Fruit fly (Drosophila melanogaster) whole organism, embryonic: ENCODE data around the gene CG5937.
A peak's percentile ranks its signal among the peaks of the same experiment; 100 is the strongest.

ENCODE experiments used
- CG10431 ChIP-seq: fragments of 200-800 bp; sonication (Bioruptor generic); optimal IDR thresholded peaks from 3 replicates; lab custom pipeline; 2018; ENCODE audit warnings: missing biosample characterization, mild to moderate bottlenecking, missing genetic modification characterization
- CG10654 ChIP-seq: fragments of 200-800 bp; sonication (Bioruptor generic); optimal IDR thresholded peaks from 2 replicates; lab custom pipeline; 2016; ENCODE audit warnings: missing biosample characterization, missing genetic modification characterization
- CG11093 ChIP-seq: fragments of 200-800 bp; sonication (Bioruptor generic); IDR thresholded peaks from 3 replicates; pipeline ENCODE4 v1.3.6; 2022; ENCODE audit warnings: missing biosample characterization, missing genetic modification characterization
- CG12104 ChIP-seq: fragments of 200-800 bp; sonication (Bioruptor generic); optimal IDR thresholded peaks from 3 replicates; lab custom pipeline; 2016; ENCODE audit warnings: missing biosample characterization, missing genetic modification characterization
- CG1233 ChIP-seq: fragments of 200-800 bp; sonication (Bioruptor generic); optimal IDR thresholded peaks from 4 replicates; lab custom pipeline; 2018; ENCODE audit warnings: missing biosample characterization, mild to moderate bottlenecking, missing genetic modification characterization
- CG13287 ChIP-seq: fragments of 200-800 bp; sonication (Bioruptor generic); IDR thresholded peaks from 2 replicates; pipeline ENCODE4 v1.3.6; 2022; ENCODE audit warnings: missing biosample characterization, missing genetic modification characterization; ENCODE audit not compliant: partially characterized antibody
- CG14860 ChIP-seq: fragments of 200-800 bp; sonication (Bioruptor generic); IDR thresholded peaks from 3 replicates; pipeline ENCODE4 v1.3.6; 2022; ENCODE audit warnings: missing biosample characterization, missing genetic modification characterization; ENCODE audit not compliant: partially characterized antibody
- CG18011 ChIP-seq: fragments of 200-800 bp; sonication (Bioruptor generic); optimal IDR thresholded peaks from 2 replicates; lab custom pipeline; 2017; ENCODE audit warnings: missing biosample characterization, missing genetic modification characterization, mild to moderate bottlenecking, moderate library complexity, missing genotype
- CG18262 ChIP-seq: fragments of 200-800 bp; optimal IDR thresholded peaks from 3 replicates; lab custom pipeline; 2019; ENCODE audit warnings: missing biosample characterization, mild to moderate bottlenecking, missing genetic modification characterization, moderate library complexity
- CG18764 ChIP-seq: fragments of 200-800 bp; sonication (Bioruptor generic); optimal IDR thresholded peaks from 3 replicates; lab custom pipeline; 2016; ENCODE audit warnings: missing biosample characterization, missing genetic modification characterization
- CG2120 ChIP-seq: fragments of 200-800 bp; sonication (Bioruptor generic); optimal IDR thresholded peaks from 3 replicates; lab custom pipeline; 2016; ENCODE audit warnings: missing biosample characterization, missing genetic modification characterization
- CG2889 ChIP-seq: fragments of 200-800 bp; sonication (Bioruptor generic); IDR thresholded peaks from 3 replicates; pipeline ENCODE4 v1.3.6; 2022; ENCODE audit warnings: missing biosample characterization, missing genetic modification characterization
- CG30403 ChIP-seq: fragments of 200-800 bp; sonication (Bioruptor generic); optimal IDR thresholded peaks from 3 replicates; lab custom pipeline; 2016; ENCODE audit warnings: missing biosample characterization, missing genetic modification characterization
- CG31224 ChIP-seq: fragments of 200-800 bp; sonication (Bioruptor generic); IDR thresholded peaks from 2 replicates; pipeline ENCODE4 v1.3.6; 2022; ENCODE audit warnings: missing biosample characterization, missing genetic modification characterization
- CG32532 ChIP-seq: fragments of 200-800 bp; sonication (Bioruptor generic); IDR thresholded peaks from 2 replicates; pipeline ENCODE4 v1.3.6; 2022; ENCODE audit warnings: missing biosample characterization, missing genetic modification characterization
- CG42726 ChIP-seq: fragments of 200-800 bp; sonication (Bioruptor generic); IDR thresholded peaks from 2 replicates; pipeline ENCODE4 v1.3.6; 2022; ENCODE audit warnings: missing biosample characterization, missing genetic modification characterization; ENCODE audit not compliant: partially characterized antibody
- CG4707 ChIP-seq: fragments of 200-800 bp; sonication (Bioruptor generic); optimal IDR thresholded peaks from 2 replicates; lab custom pipeline; 2018; ENCODE audit warnings: missing biosample characterization, mild to moderate bottlenecking, missing genetic modification characterization, moderate library complexity
- CG6683 ChIP-seq: fragments of 200-800 bp; sonication (Bioruptor generic); optimal IDR thresholded peaks from 2 replicates; lab custom pipeline; 2017; ENCODE audit warnings: missing biosample characterization, mild to moderate bottlenecking, missing genetic modification characterization, missing genetic modification reagents
- CG8290 ChIP-seq, 3 experiments: fragments of 200-800 bp; sonication (Bioruptor generic); optimal IDR thresholded peaks; 2 replicates each; lab custom pipeline; 2016 to 2019; ENCODE audit warnings: missing biosample characterization in 3 of 3, missing genetic modification characterization in 3 of 3, mild to moderate bottlenecking in 2 of 3, moderate library complexity in 1 of 3
- CG9215 ChIP-seq: fragments of 200-800 bp; sonication (Bioruptor generic); IDR thresholded peaks from 2 replicates; pipeline ENCODE4 v1.3.6; 2022; ENCODE audit warnings: missing biosample characterization, missing genetic modification characterization
- CkIIα-i1 ChIP-seq: fragments of 200-800 bp; sonication (Bioruptor generic); IDR thresholded peaks from 2 replicates; pipeline ENCODE4 v1.3.6; 2022; ENCODE audit warnings: missing biosample characterization, missing genetic modification characterization
- Elba2 ChIP-seq: fragments of 200-800 bp; sonication (Bioruptor generic); optimal IDR thresholded peaks from 3 replicates; lab custom pipeline; 2016; ENCODE audit warnings: missing biosample characterization, missing genetic modification characterization
- Gug ChIP-seq: fragments of 200-800 bp; sonication (Bioruptor generic); IDR thresholded peaks from 4 replicates; pipeline ENCODE4 v1.3.6; 2022; ENCODE audit warnings: missing biosample characterization, missing genetic modification characterization
- H2.0 ChIP-seq: fragments of 200-800 bp; sonication (Bioruptor generic); IDR thresholded peaks from 2 replicates; pipeline ENCODE4 v1.3.6; 2022; ENCODE audit warnings: missing biosample characterization, missing genetic modification characterization
- HLH4C ChIP-seq: fragments of 200-800 bp; sonication (Bioruptor generic); IDR thresholded peaks from 3 replicates; pipeline ENCODE4 v1.3.6; 2022; ENCODE audit warnings: missing biosample characterization, missing genetic modification characterization; ENCODE audit not compliant: partially characterized antibody
- Hey ChIP-seq: fragments of 200-800 bp; sonication (Bioruptor generic); optimal IDR thresholded peaks from 3 replicates; lab custom pipeline; 2018; ENCODE audit warnings: missing biosample characterization, mild to moderate bottlenecking, missing genetic modification characterization
- Hr51 ChIP-seq, 2 experiments: fragments of 200-800 bp; sonication (Bioruptor generic); optimal IDR thresholded peaks; 2 replicates in 1 of 2; 3 replicates in 1 of 2; lab custom pipeline; 2016 to 2018; ENCODE audit warnings: missing biosample characterization in 2 of 2, missing genetic modification characterization in 2 of 2, mild to moderate bottlenecking in 1 of 2, moderate library complexity in 1 of 2
- Med ChIP-seq: fragments of 200-800 bp; sonication (Bioruptor generic); peaks from one replicate; lab custom pipeline; 2016; ENCODE audit warnings: missing biosample characterization, missing genetic modification characterization, mild to moderate bottlenecking, inconsistent platforms, moderate library complexity
- Nf-YA ChIP-seq: fragments of 200-800 bp; sonication (Bioruptor generic); IDR thresholded peaks from 2 replicates; pipeline ENCODE4 v1.3.6; 2022; ENCODE audit warnings: missing biosample characterization, missing genetic modification characterization
- PHDP ChIP-seq: fragments of 200-800 bp; sonication (Bioruptor generic); optimal IDR thresholded peaks from 3 replicates; lab custom pipeline; 2018; ENCODE audit warnings: missing biosample characterization, mild to moderate bottlenecking, missing genetic modification characterization, moderate library complexity
- Scr ChIP-seq: fragments of 200-800 bp; sonication (Bioruptor generic); IDR thresholded peaks from 2 replicates; pipeline ENCODE4 v1.3.6; 2022; ENCODE audit warnings: missing biosample characterization, missing genetic modification characterization; ENCODE audit not compliant: partially characterized antibody
- Sox102F ChIP-seq: fragments of 200-800 bp; sonication (Bioruptor generic); optimal IDR thresholded peaks from 2 replicates; lab custom pipeline; 2018; ENCODE audit warnings: missing biosample characterization, mild to moderate bottlenecking, missing genetic modification characterization, moderate library complexity
- ash1 ChIP-seq: fragments of 200-800 bp; sonication (Bioruptor generic); optimal IDR thresholded peaks from 2 replicates; lab custom pipeline; 2018; ENCODE audit warnings: missing biosample characterization, mild to moderate bottlenecking, missing genetic modification characterization
- bigmax ChIP-seq: fragments of 200-800 bp; sonication (Bioruptor generic); optimal IDR thresholded peaks from 2 replicates; lab custom pipeline; 2018; ENCODE audit warnings: missing biosample characterization, mild to moderate bottlenecking, missing genetic modification characterization
- cato ChIP-seq: fragments of 200-800 bp; sonication (Bioruptor generic); optimal IDR thresholded peaks from 2 replicates; lab custom pipeline; 2016; ENCODE audit warnings: missing biosample characterization, missing genetic modification characterization, borderline replicate concordance
- crc ChIP-seq: fragments of 200-800 bp; sonication (Bioruptor generic); optimal IDR thresholded peaks from 2 replicates; lab custom pipeline; 2016; ENCODE audit warnings: missing biosample characterization, missing genetic modification characterization
- da ChIP-seq: fragments of 200-800 bp; sonication (Bioruptor generic); optimal IDR thresholded peaks from 2 replicates; lab custom pipeline; 2016; ENCODE audit warnings: missing biosample characterization, missing genetic modification characterization
- exex ChIP-seq: fragments of 200-800 bp; sonication (Bioruptor generic); optimal IDR thresholded peaks from 4 replicates; lab custom pipeline; 2018; ENCODE audit warnings: missing biosample characterization, mild to moderate bottlenecking, missing genetic modification characterization, moderate library complexity
- gfzf ChIP-seq: fragments of 200-800 bp; sonication (Bioruptor generic); optimal IDR thresholded peaks from 2 replicates; lab custom pipeline; 2016; ENCODE audit warnings: missing biosample characterization, mild to moderate bottlenecking, missing genetic modification characterization, moderate library complexity
- inv ChIP-seq: fragments of 200-800 bp; sonication (Bioruptor generic); IDR thresholded peaks from 2 replicates; pipeline ENCODE4 v1.3.6; 2022; ENCODE audit warnings: missing biosample characterization, missing genetic modification characterization; ENCODE audit not compliant: partially characterized antibody
- nmo ChIP-seq: fragments of 200-800 bp; sonication (Bioruptor generic); optimal IDR thresholded peaks from 2 replicates; lab custom pipeline; 2018; ENCODE audit warnings: missing biosample characterization, mild to moderate bottlenecking, missing genetic modification characterization, moderate library complexity
- schlank ChIP-seq: fragments of 200-800 bp; sonication (Bioruptor generic); optimal IDR thresholded peaks from 2 replicates; lab custom pipeline; 2018; ENCODE audit warnings: missing biosample characterization, mild to moderate bottlenecking, missing genetic modification characterization
- seq ChIP-seq: fragments of 200-800 bp; sonication (Bioruptor generic); IDR thresholded peaks from 2 replicates; pipeline ENCODE4 v1.3.6; 2022; ENCODE audit warnings: missing biosample characterization, missing genetic modification characterization
- sima ChIP-seq: fragments of 200-800 bp; sonication (Bioruptor generic); optimal IDR thresholded peaks from 2 replicates; lab custom pipeline; 2016; ENCODE audit warnings: missing biosample characterization, missing genetic modification characterization
- slou ChIP-seq: fragments of 200-800 bp; sonication (Bioruptor generic); optimal IDR thresholded peaks from 3 replicates; lab custom pipeline; 2016; ENCODE audit warnings: missing biosample characterization, missing genetic modification characterization
- slp2 ChIP-seq: fragments of 200-800 bp; sonication (Bioruptor generic); optimal IDR thresholded peaks from 2 replicates; lab custom pipeline; 2016; ENCODE audit warnings: missing biosample characterization, missing genetic modification characterization
- zfh2 ChIP-seq: fragments of 200-800 bp; sonication (Bioruptor generic); optimal IDR thresholded peaks from 2 replicates; lab custom pipeline; 2016; ENCODE audit warnings: missing biosample characterization, missing genetic modification characterization

Gene CG5937

dm6 chrX:6090809-6091667 is 51.2 kb downstream of the CG5937 start, which contains the start of the genes Nep1 and Mipp2 (continued):
- peak; percentile 18; the same call in 1 of the 2 replicates for TF ChIP-seq H2.0 (GFP tag; lab: Robert Waterston, UW)
- no peak for TF ChIP-seq exex (tag; lab: Kevin White, UChicago)
- no peak for TF ChIP-seq CG10431 (GFP tag; lab: Kevin White, UChicago)
- peak; percentile 88 for TF ChIP-seq Med (GFP tag; lab: Kevin White, UChicago)
- no peak for TF ChIP-seq CG42726 (GFP tag; lab: Robert Waterston, UW)
- TF ChIP-seq CG11093 (GFP tag; lab: Robert Waterston, UW) = no peak
- no peak for TF ChIP-seq Sox102F (GFP tag; lab: Kevin White, UChicago)
- TF ChIP-seq slp2 = no peak
- peak; percentile 8 for TF ChIP-seq CG18262 (tag; lab: Kevin White, UChicago)
- TF ChIP-seq CG2889 = no peak
- TF ChIP-seq CG32532 (GFP tag; lab: Robert Waterston, UW) = peak; percentile 54
- peak; percentile 3 for TF ChIP-seq schlank (tag; lab: Kevin White, UChicago)
- TF ChIP-seq Scr (GFP tag; lab: Robert Waterston, UW) = no peak
- no peak for TF ChIP-seq slou (GFP tag; lab: Kevin White, UChicago)
- no peak for TF ChIP-seq CG31224 (GFP tag; lab: Robert Waterston, UW)
- no peak for TF ChIP-seq cato (GFP tag; lab: Kevin White, UChicago)
- TF ChIP-seq CG9215 (GFP tag; lab: Robert Waterston, UW) = peak; percentile 29; the same call in 1 of the 2 replicates
- TF ChIP-seq Elba2 (GFP tag; lab: Kevin White, UChicago) = no peak
- TF ChIP-seq ash1 (GFP tag; lab: Kevin White, UChicago) = no peak
- TF ChIP-seq CG8290 (GFP tag; optimal IDR thresholded peaks at IDR 0.05; lab: Kevin White, UChicago) = no peak
- TF ChIP-seq CG8290 (tag; optimal IDR thresholded peaks at IDR 0.05; lab: Kevin White, UChicago) = peak in 1 of 2 experiments; percentile 55
- peak; percentile 20 for TF ChIP-seq zfh2 (GFP tag; lab: Kevin White, UChicago)
- no peak for TF ChIP-seq bigmax (GFP tag; lab: Kevin White, UChicago)
- TF ChIP-seq Hr51 (GFP tag; optimal IDR thresholded peaks at IDR 0.05; lab: Kevin White, UChicago) = peak; percentile 21 to 28
- TF ChIP-seq CG1233 = peak; percentile 5
- TF ChIP-seq nmo (GFP tag; lab: Kevin White, UChicago) = peak; percentile 25
- TF ChIP-seq Nf-YA = no peak
- no peak for TF ChIP-seq CG13287
- TF ChIP-seq CkIIα-i1 (GFP tag; lab: Robert Waterston, UW) = no peak
- TF ChIP-seq Gug (GFP tag; lab: Robert Waterston, UW) = peak; percentile 44; the same call in 3 of the 4 replicates
- no peak for TF ChIP-seq da (GFP tag; lab: Kevin White, UChicago)
- peak; percentile 34; the same call in 1 of the 2 replicates for TF ChIP-seq seq (GFP tag; lab: Robert Waterston, UW)
- TF ChIP-seq CG6683 (GFP tag; lab: Kevin White, UChicago) = no peak
- TF ChIP-seq CG14860 (GFP tag; lab: Robert Waterston, UW) = no peak
- TF ChIP-seq CG30403 (GFP tag; lab: Kevin White, UChicago) = peak; percentile 34
- no peak for TF ChIP-seq HLH4C
- no peak for TF ChIP-seq CG12104 (GFP tag; lab: Kevin White, UChicago)
- peak; percentile 15 for TF ChIP-seq PHDP (tag; lab: Kevin White, UChicago)
- TF ChIP-seq CG10654 = no peak
- TF ChIP-seq CG18764 (GFP tag; lab: Kevin White, UChicago) = no peak
- TF ChIP-seq inv = no peak
- TF ChIP-seq sima = no peak
- TF ChIP-seq Hey = no peak
- no peak for TF ChIP-seq gfzf
- TF ChIP-seq CG4707 (GFP tag; lab: Kevin White, UChicago) = no peak
- TF ChIP-seq crc (GFP tag; lab: Kevin White, UChicago) = no peak
- peak; percentile 72 for TF ChIP-seq CG2120 (GFP tag; lab: Kevin White, UChicago)
- no peak for TF ChIP-seq CG18011 (GFP tag; lab: Kevin White, UChicago)
